6 fruit fly cellular contexts compared by ENCODE assay signal in the genomic region with DNA sequence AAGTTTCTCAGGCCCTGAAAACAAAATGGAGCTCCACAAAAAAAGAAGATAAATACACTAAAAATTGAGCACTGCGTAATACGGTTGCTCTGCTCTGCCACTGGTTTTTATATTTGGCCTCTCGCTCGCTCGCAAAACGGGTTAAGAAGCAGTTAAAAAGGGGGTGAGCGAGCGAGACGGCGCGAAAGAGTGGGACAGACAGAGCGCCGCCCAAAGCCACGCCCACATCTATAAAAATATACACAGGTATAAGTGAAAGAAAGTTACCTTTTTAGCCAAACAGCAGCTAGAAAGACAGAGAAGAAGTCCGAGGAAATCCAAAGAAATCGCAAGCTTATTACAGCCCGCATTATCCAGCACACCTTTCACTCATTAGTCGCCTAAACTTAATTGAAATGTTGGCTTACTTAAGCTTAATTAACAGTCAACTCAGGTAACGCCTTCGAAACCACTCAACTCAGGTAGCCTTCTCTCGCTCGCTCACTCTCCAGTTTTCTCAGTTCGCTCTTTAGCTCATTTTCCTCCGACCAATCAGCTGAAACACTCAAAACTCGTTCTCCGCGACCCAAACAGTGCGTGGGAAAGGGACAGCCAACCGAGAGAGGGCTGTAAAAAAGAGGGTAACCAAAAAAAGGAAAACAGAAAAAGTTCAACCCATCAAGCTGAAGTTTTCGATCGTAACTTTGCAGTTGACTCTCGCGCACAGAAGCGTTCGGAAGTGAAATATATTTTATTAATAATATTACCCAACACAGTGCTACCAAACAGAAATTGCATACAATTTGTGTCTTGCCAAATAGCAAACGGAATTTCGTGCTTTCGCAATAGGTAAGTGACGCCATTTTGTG.
A peak's percentile ranks its signal among the peaks of the same experiment; 100 is the strongest.
TF ChIP-seq lines count a peak whose summit lies in the region.

A gene (plus strand): TSS at position 684 of the 848 bp plus-strand sequence.

- no peak for TF ChIP-seq CTCF in whole organism, embryonic (GFP tag; optimal IDR thresholded peaks at IDR 0.05; lab: Kevin White, UChicago)

TF ChIP-seq in whole organism, 6 proteins besides CTCF, POLR2A, EP300 and RAD21:
- TF ChIP-seq Dll (optimal IDR thresholded peaks at IDR 0.05; lab: Kevin White, UChicago) (peak; percentile 64), pan (optimal IDR thresholded peaks at IDR 0.05; lab: Kevin White, UChicago) (no peak), CG8478 (optimal IDR thresholded peaks at IDR 0.05; lab: Kevin White, UChicago) (peak; percentile 62)

TF ChIP-seq in whole organism, adult, 20 proteins besides CTCF, POLR2A, EP300 and RAD21:
- peak; percentile 40 for TF ChIP-seq ovo (GFP tag; optimal IDR thresholded peaks at IDR 0.05; lab: Kevin White, UChicago)
- peak; percentile 86 for TF ChIP-seq pad (GFP tag; optimal IDR thresholded peaks at IDR 0.05; lab: Kevin White, UChicago)
- TF ChIP-seq CG11617 (GFP tag; optimal IDR thresholded peaks at IDR 0.05; lab: Kevin White, UChicago), result no peak

TF ChIP-seq in whole organism, embryonic, 481 proteins besides CTCF, POLR2A, EP300 and RAD21 (continues in another document):
- TF ChIP-seq pum (GFP tag; optimal IDR thresholded peaks at IDR 0.05; lab: Kevin White, UChicago), result no peak
- no peak for TF ChIP-seq CG4328 (GFP tag; optimal IDR thresholded peaks at IDR 0.05; lab: Kevin White, UChicago)
- TF ChIP-seq gro (GFP tag; optimal IDR thresholded peaks at IDR 0.05; lab: Kevin White, UChicago), result no peak
- TF ChIP-seq CG18262 (tag; optimal IDR thresholded peaks at IDR 0.05; lab: Kevin White, UChicago), result no peak
- no peak for TF ChIP-seq tna (GFP tag; IDR thresholded peaks at IDR 0.05; lab: Robert Waterston, UW; ENCODE audit: partially characterized antibody)
- no peak for TF ChIP-seq wek (GFP tag; optimal IDR thresholded peaks at IDR 0.05; lab: Kevin White, UChicago)
- TF ChIP-seq CG7556 (GFP tag; optimal IDR thresholded peaks at IDR 0.05; lab: Kevin White, UChicago), result no peak
- TF ChIP-seq CG12744 (GFP tag; optimal IDR thresholded peaks at IDR 0.05; lab: Kevin White, UChicago), result no peak
- no peak for TF ChIP-seq prd (optimal IDR thresholded peaks at IDR 0.05; lab: Kevin White, UChicago)
- TF ChIP-seq prd (GFP tag; IDR thresholded peaks at IDR 0.05; lab: Robert Waterston, UW), result no peak
- no peak for TF ChIP-seq cwo (GFP tag; optimal IDR thresholded peaks at IDR 0.05; lab: Kevin White, UChicago)
- no peak for TF ChIP-seq CG17186 (GFP tag; optimal IDR thresholded peaks at IDR 0.05; lab: Kevin White, UChicago)
- peak; percentile 8; the same call in 1 of the 2 replicates for TF ChIP-seq CG32772 (GFP tag; IDR thresholded peaks at IDR 0.05; lab: Robert Waterston, UW)
- TF ChIP-seq Hsf (GFP tag; optimal IDR thresholded peaks at IDR 0.05; lab: Kevin White, UChicago), result no peak
- TF ChIP-seq CG7963 (GFP tag; IDR thresholded peaks at IDR 0.05; lab: Robert Waterston, UW; ENCODE audit: partially characterized antibody), result no peak
- TF ChIP-seq CG12219 (GFP tag; optimal IDR thresholded peaks at IDR 0.05; lab: Kevin White, UChicago), result no peak
- no peak for TF ChIP-seq CHES-1-like (GFP tag; optimal IDR thresholded peaks at IDR 0.05; lab: Kevin White, UChicago)
- TF ChIP-seq aop (GFP tag; IDR thresholded peaks at IDR 0.05; lab: Robert Waterston, UW), result no peak
- TF ChIP-seq E2f1 (GFP tag; IDR thresholded peaks at IDR 0.05; lab: Robert Waterston, UW), result no peak

TF ChIP-seq in whole organism, prepupa, 60 proteins besides CTCF, POLR2A, EP300 and RAD21:
- TF ChIP-seq CG8319 (GFP tag; optimal IDR thresholded peaks at IDR 0.05; lab: Kevin White, UChicago) (no peak), eg (GFP tag; IDR thresholded peaks at IDR 0.05; lab: Robert Waterston, UW) (peak; percentile 55; the same call in 2 of the 3 replicates), CG6163 (GFP tag; IDR thresholded peaks at IDR 0.05; lab: Robert Waterston, UW) (peak; percentile 21; the same call in 1 of the 3 replicates), CG6276 (GFP tag; optimal IDR thresholded peaks at IDR 0.05; lab: Kevin White, UChicago) (no peak), salr (GFP tag; optimal IDR thresholded peaks at IDR 0.05; lab: Kevin White, UChicago) (no peak), Hr38 (GFP tag; optimal IDR thresholded peaks at IDR 0.05; lab: Kevin White, UChicago) (no peak), Gug (GFP tag; IDR thresholded peaks at IDR 0.05; lab: Robert Waterston, UW) (no peak), CG7368 (GFP tag; optimal IDR thresholded peaks at IDR 0.05; lab: Kevin White, UChicago) (no peak), CG32006 (GFP tag; optimal IDR thresholded peaks at IDR 0.05; lab: Kevin White, UChicago) (no peak), CG11762 (GFP tag; optimal IDR thresholded peaks at IDR 0.05; lab: Kevin White, UChicago; ENCODE audit: insufficient read depth) (no peak), lz (GFP tag; optimal IDR thresholded peaks at IDR 0.05; lab: Kevin White, UChicago) (no peak), fkh (GFP tag; optimal IDR thresholded peaks at IDR 0.05; lab: Kevin White, UChicago) (peak; percentile 65), Eip78C (GFP tag; lab: Kevin White, UChicago) (peak; percentile 27), fd59A (GFP tag; optimal IDR thresholded peaks at IDR 0.05; lab: Kevin White, UChicago) (no peak), ss (GFP tag; optimal IDR thresholded peaks at IDR 0.05; lab: Kevin White, UChicago) (no peak), CG11294 (GFP tag; IDR thresholded peaks at IDR 0.05; lab: Robert Waterston, UW) (no peak), CG10669 (GFP tag; optimal IDR thresholded peaks at IDR 0.05; lab: Kevin White, UChicago) (no peak), CG31627 (GFP tag; optimal IDR thresholded peaks at IDR 0.05; lab: Kevin White, UChicago) (no peak), Sox14 (GFP tag; optimal IDR thresholded peaks at IDR 0.05; lab: Kevin White, UChicago) (no peak)

TF ChIP-seq in whole organism, pupa, 21 proteins besides CTCF, POLR2A, EP300 and RAD21:
- no peak for TF ChIP-seq EcR (GFP tag; optimal IDR thresholded peaks at IDR 0.05; lab: Kevin White, UChicago)
- TF ChIP-seq rn (GFP tag; IDR thresholded peaks at IDR 0.05; lab: Robert Waterston, UW), result 0 out of 2 replicates have a peak, but pooled peaks have one; percentile 29
- TF ChIP-seq CG8159 (tag; optimal IDR thresholded peaks at IDR 0.05; lab: Kevin White, UChicago), result peak; percentile 9

TF ChIP-seq in whole organism, wandering third instar larva, 38 proteins besides CTCF, POLR2A, EP300 and RAD21:
- TF ChIP-seq Jra (GFP tag; optimal IDR thresholded peaks at IDR 0.05; lab: Kevin White, UChicago) (no peak), usp (GFP tag; optimal IDR thresholded peaks at IDR 0.05; lab: Kevin White, UChicago) (no peak), Dif (GFP tag; optimal IDR thresholded peaks at IDR 0.05; lab: Kevin White, UChicago; ENCODE audit: partially characterized antibody) (peak; percentile 78), fru (GFP tag; optimal IDR thresholded peaks at IDR 0.05; lab: Kevin White, UChicago) (no peak), dl (GFP tag; optimal IDR thresholded peaks at IDR 0.05; lab: Kevin White, UChicago; ENCODE audit: insufficient read depth in 1 of 2, partially characterized antibody in 2 of 2) (peak in 1 of 2 experiments; percentile 38), Sp1 (GFP tag; optimal IDR thresholded peaks at IDR 0.05; lab: Kevin White, UChicago) (no peak), HLH106 (tag; optimal IDR thresholded peaks at IDR 0.05; lab: Kevin White, UChicago) (no peak), br (GFP tag; optimal IDR thresholded peaks at IDR 0.05; lab: Kevin White, UChicago) (no peak), Rel (GFP tag; optimal IDR thresholded peaks at IDR 0.05; lab: Kevin White, UChicago) (no peak), Rel (tag; optimal IDR thresholded peaks at IDR 0.05; lab: Kevin White, UChicago) (no peak), Hr78 (GFP tag; optimal IDR thresholded peaks at IDR 0.05; lab: Kevin White, UChicago) (no peak), foxo (GFP tag; optimal IDR thresholded peaks at IDR 0.05; lab: Kevin White, UChicago) (no peak), N (GFP tag; optimal IDR thresholded peaks at IDR 0.05; lab: Kevin White, UChicago) (no peak), Mio (GFP tag; optimal IDR thresholded peaks at IDR 0.05; lab: Kevin White, UChicago) (no peak), ey (GFP tag; optimal IDR thresholded peaks at IDR 0.05; lab: Kevin White, UChicago) (no peak), sage (GFP tag; optimal IDR thresholded peaks at IDR 0.05; lab: Kevin White, UChicago) (no peak), Vsx2 (GFP tag; optimal IDR thresholded peaks at IDR 0.05; lab: Kevin White, UChicago; ENCODE audit: partially characterized antibody) (peak; percentile 85), CG32264 (GFP tag; optimal IDR thresholded peaks at IDR 0.05; lab: Kevin White, UChicago) (no peak), Hr83 (GFP tag; optimal IDR thresholded peaks at IDR 0.05; lab: Kevin White, UChicago; ENCODE audit: poor library complexity, severe bottlenecking) (no peak), OdsH (GFP tag; optimal IDR thresholded peaks at IDR 0.05; lab: Kevin White, UChicago) (no peak), jim (GFP tag; optimal IDR thresholded peaks at IDR 0.05; lab: Kevin White, UChicago) (no peak), Myc (optimal IDR thresholded peaks at IDR 0.05; lab: Kevin White, UChicago) (no peak), psq (GFP tag; optimal IDR thresholded peaks at IDR 0.05; lab: Kevin White, UChicago) (no peak)
TF ChIP-seq in whole organism, wandering third instar larva: peak in this region for 3.
